Comparison of ENCODE assay signal across 5 fruit fly cellular contexts in the genomic region with DNA sequence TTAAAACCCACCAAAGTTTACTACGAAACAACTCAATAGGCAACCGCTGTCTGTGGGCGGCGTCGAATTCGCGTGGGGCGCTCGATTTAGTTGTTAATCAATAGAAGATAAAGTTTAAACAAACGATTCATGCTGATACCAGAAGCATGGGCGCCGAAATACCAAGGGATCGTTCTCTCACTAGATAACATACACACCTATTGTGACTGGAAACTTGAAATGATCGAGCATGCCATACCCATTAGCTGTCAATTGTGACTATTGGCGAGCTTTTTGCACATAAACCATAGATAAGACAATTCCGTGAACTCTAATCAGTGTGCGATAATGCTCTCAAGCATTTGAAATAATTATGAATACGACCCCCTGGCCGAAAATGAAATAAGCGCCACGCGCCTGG.
TF ChIP-seq lines count a peak whose summit lies in the region.

No protein-coding gene starts in this region.

- no peak for TF ChIP-seq CTCF in whole organism, embryonic (GFP tag; optimal IDR thresholded peaks at IDR 0.05; lab: Kevin White, UChicago)

TF ChIP-seq in whole organism, adult, 20 proteins besides CTCF, POLR2A, EP300 and RAD21:
- TF ChIP-seq CG11617 (GFP tag; optimal IDR thresholded peaks at IDR 0.05; lab: Kevin White, UChicago) (no peak), kay (GFP tag; lab: Kevin White, UChicago; ENCODE audit: borderline replicate concordance) (no peak), cic (GFP tag; optimal IDR thresholded peaks at IDR 0.05; lab: Kevin White, UChicago) (peak; percentile 2), CG7045 (GFP tag; optimal IDR thresholded peaks at IDR 0.05; lab: Kevin White, UChicago) (no peak)

TF ChIP-seq in whole organism, embryonic, 481 proteins besides CTCF, POLR2A, EP300 and RAD21 (continues in another document):
- TF ChIP-seq trem (tag; optimal IDR thresholded peaks at IDR 0.05; lab: Kevin White, UChicago) (no peak), B-H1 (GFP tag; IDR thresholded peaks at IDR 0.05; lab: Robert Waterston, UW) (peak; percentile 33; the same call in 2 of the 3 replicates), Doc3 (GFP tag; IDR thresholded peaks at IDR 0.05; lab: Robert Waterston, UW; ENCODE audit: partially characterized antibody) (no peak), CG10543 (GFP tag; optimal IDR thresholded peaks at IDR 0.05; lab: Kevin White, UChicago) (peak; percentile 29), toy (GFP tag; IDR thresholded peaks at IDR 0.05; lab: Robert Waterston, UW) (0 out of 2 replicates have a peak, but pooled peaks have one; percentile 44), pros (GFP tag; optimal IDR thresholded peaks at IDR 0.05; lab: Kevin White, UChicago) (no peak), Trl (optimal IDR thresholded peaks at IDR 0.05; lab: Kevin White, UChicago) (no peak), Trl (GFP tag; optimal IDR thresholded peaks at IDR 0.05; lab: Kevin White, UChicago) (peak; percentile 71), Ptx1 (GFP tag; IDR thresholded peaks at IDR 0.05; lab: Robert Waterston, UW) (peak; percentile 83), CG6175 (GFP tag; IDR thresholded peaks at IDR 0.05; lab: Robert Waterston, UW) (0 out of 3 replicates have a peak, but pooled peaks have one; percentile 48), Bgb (GFP tag; IDR thresholded peaks at IDR 0.05; lab: Robert Waterston, UW; ENCODE audit: partially characterized antibody) (no peak), schlank (tag; optimal IDR thresholded peaks at IDR 0.05; lab: Kevin White, UChicago) (peak; percentile 48), CG31365 (tag; optimal IDR thresholded peaks at IDR 0.05; lab: Kevin White, UChicago) (peak; percentile 45), Gug (GFP tag; IDR thresholded peaks at IDR 0.05; lab: Robert Waterston, UW) (peak; percentile 63; the same call in 2 of the 4 replicates), ash1 (GFP tag; optimal IDR thresholded peaks at IDR 0.05; lab: Kevin White, UChicago) (peak; percentile 30), CG10274 (GFP tag; optimal IDR thresholded peaks at IDR 0.05; lab: Kevin White, UChicago) (peak; percentile 41), CG18619 (GFP tag; optimal IDR thresholded peaks at IDR 0.05; lab: Kevin White, UChicago) (peak; percentile 75), sens-2 (GFP tag; IDR thresholded peaks at IDR 0.05; lab: Robert Waterston, UW) (no peak), CG14667 (GFP tag; IDR thresholded peaks at IDR 0.05; lab: Robert Waterston, UW) (peak; percentile 58)

TF ChIP-seq in whole organism, prepupa, 60 proteins besides CTCF, POLR2A, EP300 and RAD21:
- TF ChIP-seq fkh (GFP tag; optimal IDR thresholded peaks at IDR 0.05; lab: Kevin White, UChicago), result peak; percentile 34
- no peak for TF ChIP-seq CG6276 (GFP tag; optimal IDR thresholded peaks at IDR 0.05; lab: Kevin White, UChicago)
- TF ChIP-seq CG6163 (GFP tag; IDR thresholded peaks at IDR 0.05; lab: Robert Waterston, UW), result no peak
- peak; percentile 19 for TF ChIP-seq vri (GFP tag; optimal IDR thresholded peaks at IDR 0.05; lab: Kevin White, UChicago)
- TF ChIP-seq CG15336 (GFP tag; IDR thresholded peaks at IDR 0.05; lab: Robert Waterston, UW), result no peak

TF ChIP-seq in whole organism, pupa, 21 proteins besides CTCF, POLR2A, EP300 and RAD21:
- TF ChIP-seq Pif1B (GFP tag; optimal IDR thresholded peaks at IDR 0.05; lab: Kevin White, UChicago), result no peak
- 0 out of 3 replicates have a peak, but pooled peaks have one; percentile 5 for TF ChIP-seq fd96Ca (GFP tag; IDR thresholded peaks at IDR 0.05; lab: Robert Waterston, UW)
- TF ChIP-seq CG17806 (tag; optimal IDR thresholded peaks at IDR 0.05; lab: Kevin White, UChicago), result no peak
- TF ChIP-seq CG15710 (tag; optimal IDR thresholded peaks at IDR 0.05; lab: Kevin White, UChicago), result no peak
- TF ChIP-seq CG12605 (GFP tag; IDR thresholded peaks at IDR 0.05; lab: Robert Waterston, UW), result no peak

TF ChIP-seq in whole organism, wandering third instar larva, 38 proteins besides CTCF, POLR2A, EP300 and RAD21:
- TF ChIP-seq pan (optimal IDR thresholded peaks at IDR 0.05; lab: Kevin White, UChicago) (no peak), h (GFP tag; optimal IDR thresholded peaks at IDR 0.05; lab: Kevin White, UChicago) (peak; percentile 30), sv (GFP tag; optimal IDR thresholded peaks at IDR 0.05; lab: Kevin White, UChicago) (peak; percentile 37), sage (GFP tag; optimal IDR thresholded peaks at IDR 0.05; lab: Kevin White, UChicago) (no peak)
